Fruit fly (Drosophila melanogaster): ENCODE results near the gene Aldh7A1.

DNA sequence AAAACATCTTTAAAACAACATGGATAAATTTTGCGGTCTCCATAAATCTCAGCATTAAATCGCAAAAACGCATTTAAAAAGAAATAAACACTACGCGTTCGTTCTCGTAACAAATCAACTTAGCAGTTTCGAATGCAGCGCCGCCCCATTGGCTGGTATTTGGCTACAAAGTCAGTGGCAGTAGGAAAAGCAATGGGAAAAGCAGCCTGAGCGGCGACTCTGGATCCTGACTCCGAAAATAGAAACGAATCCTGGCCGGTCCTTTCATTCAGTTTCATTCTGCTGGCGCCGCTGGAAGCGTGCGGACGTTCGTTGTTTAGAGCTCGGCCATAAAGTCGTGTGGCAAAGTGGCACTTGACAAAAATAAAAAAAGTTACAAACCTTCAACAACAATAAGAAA is 6.8 kb upstream of the Aldh7A1 start, which contains the start of gene CG14086:
- TF ChIP-seq Met (GFP tag; optimal IDR thresholded peaks at IDR 0.05) (no peak), CG31627 (GFP tag; optimal IDR thresholded peaks at IDR 0.05) (no peak), Ets96B (tag; optimal IDR thresholded peaks at IDR 0.05) (no peak), CG34406 (GFP tag; optimal IDR thresholded peaks at IDR 0.05) (no peak), eg (GFP tag; IDR thresholded peaks at IDR 0.05) (no peak), OdsH (GFP tag; optimal IDR thresholded peaks at IDR 0.05) (no peak), vri (GFP tag; optimal IDR thresholded peaks at IDR 0.05) (no peak), CG6808 (GFP tag; optimal IDR thresholded peaks at IDR 0.05) (no peak)

Measured in whole organism, prepupa.